Worm (Caenorhabditis elegans) whole organism, L3 larva: ENCODE measurements around the gene F10C2.4.

Experiments used
- ceh-9 ChIP-seq: sonication (generic microtip); optimal IDR thresholded peaks from 2 replicates; lab custom pipeline; 2018; ENCODE audit warnings: missing biosample characterization, missing genetic modification characterization
- daf-12 ChIP-seq: fragments of 150-350 bp; optimal IDR thresholded peaks from 2 replicates; lab custom pipeline; 2014; ENCODE audit warnings: missing biosample characterization, missing genetic modification reagents, missing genetic modification characterization
- hmg-11 ChIP-seq: sonication (generic microtip); optimal IDR thresholded peaks from 2 replicates; lab custom pipeline; 2016; ENCODE audit warnings: missing genetic modification characterization, missing compliant biosample characterization
- nfya-1 ChIP-seq: sonication (generic microtip); optimal IDR thresholded peaks from 2 replicates; lab custom pipeline; 2017; ENCODE audit warnings: missing genetic modification characterization, mild to moderate bottlenecking, missing compliant biosample characterization, antibody characterized with exemption, moderate library complexity; ENCODE audit not compliant: insufficient read depth
- nhr-237 ChIP-seq: fragments of 150-350 bp; optimal IDR thresholded peaks from 2 replicates; lab custom pipeline; 2014; ENCODE audit warnings: missing biosample characterization, missing genetic modification characterization
- snpc-4 ChIP-seq: fragments of 150-350 bp; optimal IDR thresholded peaks from 2 replicates; lab custom pipeline; 2014; ENCODE audit warnings: missing biosample characterization, missing genetic modification characterization
- zag-1 ChIP-seq: fragments of 150-350 bp; optimal IDR thresholded peaks from 2 replicates; lab custom pipeline; 2014; ENCODE audit warnings: missing biosample characterization, missing genetic modification characterization
- ztf-11 ChIP-seq: fragments of 150-350 bp; optimal IDR thresholded peaks from 2 replicates; lab custom pipeline; 2014; ENCODE audit warnings: missing biosample characterization, missing genetic modification characterization

- TF ChIP-seq snpc-4: no peak
- TF ChIP-seq hmg-11 (tag; lab: Kevin White, UChicago): no peak
- TF ChIP-seq ceh-9 (tag; lab: Kevin White, UChicago): no peak
- TF ChIP-seq ztf-11: no peak
- no peak for TF ChIP-seq nhr-237 (tag; lab: Kevin White, UChicago)
- no peak for TF ChIP-seq nfya-1 (tag; lab: Kevin White, UChicago)
- no peak for TF ChIP-seq daf-12 (tag; lab: Kevin White, UChicago)
- no peak for TF ChIP-seq zag-1 (tag; lab: Kevin White, UChicago)
Measured at ce11 chrV:12028151-12028550, 13.2 kb upstream of the F10C2.4 start.
